Fruit fly (Drosophila melanogaster): ENCODE measurements around the gene sba.
A peak's percentile ranks its signal among the peaks of the same experiment; 100 is the strongest.

The sba gene

dm6 chr3R:23943843-23944356, 21.1 kb upstream of the sba start (continued):
- no peak for TF ChIP-seq bsh (GFP tag; optimal IDR thresholded peaks at IDR 0.05)
- no peak for TF ChIP-seq B-H2 (GFP tag; optimal IDR thresholded peaks at IDR 0.05)
- TF ChIP-seq ase (GFP tag; IDR thresholded peaks at IDR 0.05) = no peak

dm6 chr3R:23942965-23943413, 20.2 kb upstream of the sba start, which contains the start of gene Gdh:
Gene Gdh, minus strand, starts transcription at chr3R:23943101.
- TF ChIP-seq CG34224 (GFP tag; IDR thresholded peaks at IDR 0.05; ENCODE audit: partially characterized antibody) = peak; percentile 54; the same call in 1 of the 3 replicates
- TF ChIP-seq Hmx (GFP tag; optimal IDR thresholded peaks at IDR 0.05) = no peak
- TF ChIP-seq CG6683 (GFP tag; optimal IDR thresholded peaks at IDR 0.05) = no peak
- TF ChIP-seq Hmr (GFP tag; optimal IDR thresholded peaks at IDR 0.05) = peak; percentile 9
- TF ChIP-seq cwo (GFP tag; optimal IDR thresholded peaks at IDR 0.05) = peak; percentile 94
- peak; percentile 40 for TF ChIP-seq ERR (GFP tag; optimal IDR thresholded peaks at IDR 0.05)
- TF ChIP-seq CG4328 (GFP tag; optimal IDR thresholded peaks at IDR 0.05) = peak; percentile 12
- no peak for TF ChIP-seq lola (GFP tag; optimal IDR thresholded peaks at IDR 0.05)
- no peak for TF ChIP-seq abd-A (tag; optimal IDR thresholded peaks at IDR 0.05)
- no peak for TF ChIP-seq CG30020 (tag; optimal IDR thresholded peaks at IDR 0.05)
- TF ChIP-seq CG12744 (GFP tag; optimal IDR thresholded peaks at IDR 0.05) = no peak
- TF ChIP-seq CG8359 (GFP tag; optimal IDR thresholded peaks at IDR 0.05; ENCODE audit: borderline replicate concordance) = no peak
- TF ChIP-seq zfh1 (GFP tag; IDR thresholded peaks at IDR 0.05) = no peak
- no peak; the same call in 1 of the 2 replicates for TF ChIP-seq CG4404 (GFP tag; IDR thresholded peaks at IDR 0.05)
- peak; percentile 54 for TF ChIP-seq CG3281 (GFP tag; optimal IDR thresholded peaks at IDR 0.05)
- TF ChIP-seq kah (GFP tag; optimal IDR thresholded peaks at IDR 0.05) = peak; percentile 26
- no peak for TF ChIP-seq CG4854 (GFP tag; optimal IDR thresholded peaks at IDR 0.05)
- TF ChIP-seq insv (GFP tag; optimal IDR thresholded peaks at IDR 0.05) = no peak
- TF ChIP-seq usp (GFP tag; optimal IDR thresholded peaks at IDR 0.05) = no peak
- TF ChIP-seq sd (tag; optimal IDR thresholded peaks at IDR 0.05) = peak; percentile 40
- no peak for TF ChIP-seq CTCF (GFP tag; optimal IDR thresholded peaks at IDR 0.05)
- peak; percentile 68 for TF ChIP-seq sug (tag; optimal IDR thresholded peaks at IDR 0.05)
- peak; percentile 76; the same call in 2 of the 3 replicates for TF ChIP-seq zen2 (GFP tag; IDR thresholded peaks at IDR 0.05; ENCODE audit: partially characterized antibody)
- TF ChIP-seq Ets97D (GFP tag; optimal IDR thresholded peaks at IDR 0.05) = no peak
- TF ChIP-seq yki (optimal IDR thresholded peaks at IDR 0.05) = no peak
- TF ChIP-seq GATAe (GFP tag; conservative IDR thresholded peaks at IDR 0.05) = 0 out of 2 replicates have a peak, but pooled peaks have one; percentile 22
- TF ChIP-seq CG13775 (GFP tag; optimal IDR thresholded peaks at IDR 0.05) = no peak
- TF ChIP-seq CG8290 (GFP tag; optimal IDR thresholded peaks at IDR 0.05) = no peak
- peak in 1 of 2 experiments; percentile 58 for TF ChIP-seq CG8290 (tag; optimal IDR thresholded peaks at IDR 0.05)
- no peak for TF ChIP-seq D19B (GFP tag; optimal IDR thresholded peaks at IDR 0.05)
- peak; percentile 53 to 69 for TF ChIP-seq Trl (optimal IDR thresholded peaks at IDR 0.05)
- peak; percentile 24 for TF ChIP-seq Trl (GFP tag; optimal IDR thresholded peaks at IDR 0.05)
- TF ChIP-seq CG15073 (GFP tag; optimal IDR thresholded peaks at IDR 0.05) = no peak
- TF ChIP-seq HmgD (GFP tag; optimal IDR thresholded peaks at IDR 0.05) = no peak
- no peak for TF ChIP-seq tio (GFP tag; optimal IDR thresholded peaks at IDR 0.05)
- TF ChIP-seq CG13624 (GFP tag; optimal IDR thresholded peaks at IDR 0.05) = peak; percentile 46
- peak; percentile 77 for TF ChIP-seq sens (GFP tag)
- peak; percentile 55 for TF ChIP-seq CG18599 (GFP tag; optimal IDR thresholded peaks at IDR 0.05)
- TF ChIP-seq pum (GFP tag; optimal IDR thresholded peaks at IDR 0.05) = no peak
- peak; percentile 12 for TF ChIP-seq grau (tag; optimal IDR thresholded peaks at IDR 0.05)
- no peak for TF ChIP-seq zen (tag; optimal IDR thresholded peaks at IDR 0.05)
- TF ChIP-seq nom (GFP tag; optimal IDR thresholded peaks at IDR 0.05) = peak; percentile 72
- TF ChIP-seq Dek (tag; optimal IDR thresholded peaks at IDR 0.05) = no peak
- TF ChIP-seq YL-1 (GFP tag; optimal IDR thresholded peaks at IDR 0.05) = peak; percentile 30
- TF ChIP-seq Dad (GFP tag; optimal IDR thresholded peaks at IDR 0.05) = no peak
- peak; percentile 41 for TF ChIP-seq tap (tag; optimal IDR thresholded peaks at IDR 0.05)
- no peak for TF ChIP-seq gsb-n (tag; optimal IDR thresholded peaks at IDR 0.05)

All from whole organism, embryonic.